Fruit fly (Drosophila melanogaster): ENCODE measurements around the gene Kul.
A peak's percentile ranks its signal among the peaks of the same experiment; 100 is the strongest.

- TF ChIP-seq h (optimal IDR thresholded peaks at IDR 0.05), result peak; percentile 99
- no peak for TF ChIP-seq insv (optimal IDR thresholded peaks at IDR 0.05)
- TF ChIP-seq psq (optimal IDR thresholded peaks at IDR 0.05), result no peak
- no peak for TF ChIP-seq Myc (optimal IDR thresholded peaks at IDR 0.05)
- no peak for TF ChIP-seq ttk (optimal IDR thresholded peaks at IDR 0.05)
Observed at dm6 chr3R:29716782-29717317, 8.8 kb upstream of the Kul start, which contains the start of gene Obp99b.

All from Kc167 (cell line).